Worm (Caenorhabditis elegans) whole organism, mixed stage, embryonic: ENCODE data around the gene cnc-6.

Experiments
- M03D4.4 ChIP-seq: sonication (generic microtip); optimal IDR thresholded peaks from 2 replicates; lab custom pipeline; 2017; ENCODE audit warnings: mild to moderate bottlenecking, missing genetic modification characterization, missing compliant biosample characterization
- bed-3 ChIP-seq: fragments of 200-800 bp; sonication (Bioruptor generic); optimal IDR thresholded peaks from 3 replicates; lab custom pipeline; 2018; ENCODE audit warnings: mild to moderate bottlenecking, missing genetic modification characterization, moderate library complexity, missing compliant biosample characterization
- blmp-1 ChIP-seq: fragments of 150-350 bp; optimal IDR thresholded peaks from 2 replicates; lab custom pipeline; 2014; ENCODE audit warnings: missing biosample characterization, missing genetic modification characterization
- ceh-39 ChIP-seq: fragments of 150-350 bp; optimal IDR thresholded peaks from 2 replicates; lab custom pipeline; 2014; ENCODE audit warnings: missing biosample characterization, missing genetic modification characterization
- ces-1 ChIP-seq: fragments of 150-350 bp; optimal IDR thresholded peaks from 2 replicates; lab custom pipeline; 2014; ENCODE audit warnings: missing biosample characterization, missing genetic modification reagents, missing genetic modification characterization
- cnd-1 ChIP-seq: fragments of 200-800 bp; sonication (Bioruptor generic); optimal IDR thresholded peaks from 2 replicates; lab custom pipeline; 2018; ENCODE audit warnings: mild to moderate bottlenecking, missing genetic modification characterization, missing compliant biosample characterization
- drap-1 ChIP-seq: fragments of 200-800 bp; sonication (Bioruptor generic); optimal IDR thresholded peaks from 3 replicates; lab custom pipeline; 2018; ENCODE audit warnings: mild to moderate bottlenecking, missing genetic modification characterization, missing compliant biosample characterization
- elt-1 ChIP-seq: sonication (generic microtip); optimal IDR thresholded peaks from 2 replicates; lab custom pipeline; 2017; ENCODE audit warnings: missing genetic modification characterization, mild to moderate bottlenecking, missing compliant biosample characterization, antibody characterized with exemption, moderate library complexity, borderline replicate concordance; ENCODE audit not compliant: insufficient read depth
- elt-3 ChIP-seq: fragments of 150-350 bp; optimal IDR thresholded peaks from 2 replicates; lab custom pipeline; 2014; ENCODE audit warnings: missing biosample characterization, missing genetic modification characterization
- ham-2 ChIP-seq: fragments of 200-800 bp; sonication (Bioruptor generic); optimal IDR thresholded peaks from 2 replicates; lab custom pipeline; 2018; ENCODE audit warnings: mild to moderate bottlenecking, missing genetic modification characterization, missing compliant biosample characterization
- hlh-1 ChIP-seq: fragments of 150-350 bp; optimal IDR thresholded peaks from 2 replicates; lab custom pipeline; 2014; ENCODE audit warnings: missing biosample characterization, missing genetic modification reagents, missing genetic modification characterization
- lin-13 ChIP-seq: fragments of 150-350 bp; optimal IDR thresholded peaks from 2 replicates; lab custom pipeline; 2014; ENCODE audit warnings: missing biosample characterization, missing genetic modification characterization
- lin-32 ChIP-seq: fragments of 200-800 bp; sonication (Bioruptor generic); optimal IDR thresholded peaks from 2 replicates; lab custom pipeline; 2018; ENCODE audit warnings: mild to moderate bottlenecking, missing genetic modification characterization, missing compliant biosample characterization
- lsy-2 ChIP-seq: fragments of 150-350 bp; optimal IDR thresholded peaks from 2 replicates; lab custom pipeline; 2014; ENCODE audit warnings: missing biosample characterization, missing genetic modification characterization
- mab-5 ChIP-seq: fragments of 150-350 bp; optimal IDR thresholded peaks from 2 replicates; lab custom pipeline; 2014; ENCODE audit warnings: missing biosample characterization, missing genetic modification characterization
- mep-1 ChIP-seq: fragments of 150-350 bp; optimal IDR thresholded peaks from 2 replicates; lab custom pipeline; 2017; ENCODE audit warnings: missing biosample characterization, missing genetic modification reagents, missing genetic modification characterization, inconsistent platforms
- mls-2 ChIP-seq: sonication (generic microtip); optimal IDR thresholded peaks from 2 replicates; lab custom pipeline; 2016; ENCODE audit warnings: mild to moderate bottlenecking, missing genetic modification characterization, moderate library complexity, missing compliant biosample characterization
- nhr-12 ChIP-seq: fragments of 150-350 bp; optimal IDR thresholded peaks from 2 replicates; lab custom pipeline; 2014; ENCODE audit warnings: missing biosample characterization, missing genetic modification characterization
- nhr-2 ChIP-seq: fragments of 150-350 bp; optimal IDR thresholded peaks from 2 replicates; lab custom pipeline; 2014; ENCODE audit warnings: missing biosample characterization, missing genetic modification characterization
- nhr-237 ChIP-seq: fragments of 150-350 bp; optimal IDR thresholded peaks from 2 replicates; lab custom pipeline; 2014; ENCODE audit warnings: missing biosample characterization, missing genetic modification characterization
- nhr-28 ChIP-seq: fragments of 150-350 bp; optimal IDR thresholded peaks from 2 replicates; lab custom pipeline; 2014; ENCODE audit warnings: missing biosample characterization, missing genetic modification characterization
- nhr-76 ChIP-seq: sonication (generic microtip); optimal IDR thresholded peaks from 2 replicates; lab custom pipeline; 2017; ENCODE audit warnings: missing biosample characterization, missing genetic modification characterization
- pha-4 ChIP-seq: fragments of 150-350 bp; optimal IDR thresholded peaks from 2 replicates; lab custom pipeline; 2018; ENCODE audit warnings: missing biosample characterization, missing genetic modification reagents, missing genetic modification characterization
- sem-2 ChIP-seq: fragments of 200-800 bp; sonication (Bioruptor generic); optimal IDR thresholded peaks from 2 replicates; lab custom pipeline; 2018; ENCODE audit warnings: mild to moderate bottlenecking, missing genetic modification characterization, missing compliant biosample characterization
- snpc-4 ChIP-seq: fragments of 150-350 bp; optimal IDR thresholded peaks from 2 replicates; lab custom pipeline; 2014; ENCODE audit warnings: missing biosample characterization, missing genetic modification characterization
- sptf-1 ChIP-seq: sonication (generic microtip); optimal IDR thresholded peaks from 2 replicates; lab custom pipeline; 2017; ENCODE audit warnings: mild to moderate bottlenecking, missing genetic modification characterization, moderate library complexity, missing compliant biosample characterization
- tbx-8 ChIP-seq: fragments of 200-800 bp; sonication (Bioruptor generic); optimal IDR thresholded peaks from 2 replicates; lab custom pipeline; 2018; ENCODE audit warnings: mild to moderate bottlenecking, missing genetic modification characterization, moderate library complexity, missing compliant biosample characterization
- unc-120 ChIP-seq: sonication (generic microtip); optimal IDR thresholded peaks from 2 replicates; lab custom pipeline; 2017; ENCODE audit warnings: missing genetic modification characterization, missing compliant biosample characterization; ENCODE audit not compliant: poor library complexity, severe bottlenecking
- unc-39 ChIP-seq: fragments of 150-350 bp; optimal IDR thresholded peaks from 2 replicates; lab custom pipeline; 2014; ENCODE audit warnings: missing biosample characterization, missing genetic modification characterization
- zip-8 ChIP-seq: fragments of 150-350 bp; optimal IDR thresholded peaks from 2 replicates; lab custom pipeline; 2014; ENCODE audit warnings: missing biosample characterization, missing genetic modification characterization
- ztf-11 ChIP-seq: fragments of 150-350 bp; optimal IDR thresholded peaks from 2 replicates; lab custom pipeline; 2014; ENCODE audit warnings: missing biosample characterization, missing genetic modification characterization

Gene cnc-6

ce11 chrIII:1763222-1763621, at the start of gene cnc-6:
TSS of gene cnc-6 (plus strand) at chrIII:1763522.
- TF ChIP-seq sem-2: no peak
- TF ChIP-seq tbx-8: no peak
- no peak for TF ChIP-seq ces-1 (GFP tag; lab: Kevin White, UChicago)
- no peak for TF ChIP-seq mep-1 (tag; lab: Kevin White, UChicago)
- no peak for TF ChIP-seq cnd-1
- no peak for TF ChIP-seq nhr-12 (tag; lab: Kevin White, UChicago)
- TF ChIP-seq elt-3: no peak
- no peak for TF ChIP-seq ceh-39 (tag; lab: Kevin White, UChicago)
- TF ChIP-seq M03D4.4 (tag; lab: Kevin White, UChicago): no peak
- TF ChIP-seq nhr-237 (tag; lab: Kevin White, UChicago): no peak
- no peak for TF ChIP-seq hlh-1 (tag; lab: Kevin White, UChicago)
- TF ChIP-seq unc-120 (tag; lab: Kevin White, UChicago): no peak
- no peak for TF ChIP-seq lin-13 (tag; lab: Kevin White, UChicago)
- no peak for TF ChIP-seq mls-2 (tag; lab: Kevin White, UChicago)
- no peak for TF ChIP-seq lin-32
- no peak for TF ChIP-seq nhr-28
- TF ChIP-seq mab-5 (tag; lab: Kevin White, UChicago): no peak

- TF ChIP-seq lsy-2 (tag; lab: Kevin White, UChicago): no peak
- TF ChIP-seq hlh-1 (tag; lab: Kevin White, UChicago): no peak
- TF ChIP-seq sptf-1: no peak
- TF ChIP-seq snpc-4 (tag; lab: Kevin White, UChicago): no peak
- TF ChIP-seq lin-13 (tag; lab: Kevin White, UChicago): no peak
- no peak for TF ChIP-seq blmp-1 (tag; lab: Kevin White, UChicago)
- TF ChIP-seq bed-3 (GFP tag; lab: Kevin White, UChicago): no peak
- no peak for TF ChIP-seq ztf-11
- no peak for TF ChIP-seq drap-1 (GFP tag; lab: Kevin White, UChicago)
- no peak for TF ChIP-seq zip-8 (tag; lab: Kevin White, UChicago)
- no peak for TF ChIP-seq nhr-12 (tag; lab: Kevin White, UChicago)
- TF ChIP-seq mep-1 (tag; lab: Kevin White, UChicago): no peak
- TF ChIP-seq elt-1: no peak
- TF ChIP-seq pha-4 (tag; lab: Kevin White, UChicago): no peak
- TF ChIP-seq ceh-39 (tag; lab: Kevin White, UChicago): no peak
- TF ChIP-seq sem-2: no peak
- TF ChIP-seq nhr-2: no peak
These were observed 49.2 kb upstream of the cnc-6 start for ce11 chrIII:1713991-1714611.

- TF ChIP-seq unc-39 (tag; lab: Kevin White, UChicago): no peak
- TF ChIP-seq mab-5 (tag; lab: Kevin White, UChicago): no peak
- TF ChIP-seq unc-120 (tag; lab: Kevin White, UChicago): no peak
- no peak for TF ChIP-seq nhr-12 (tag; lab: Kevin White, UChicago)
- TF ChIP-seq nhr-237 (tag; lab: Kevin White, UChicago): no peak
- TF ChIP-seq lin-13 (tag; lab: Kevin White, UChicago): no peak
- no peak for TF ChIP-seq pha-4 (tag; lab: Kevin White, UChicago)
- TF ChIP-seq drap-1 (GFP tag; lab: Kevin White, UChicago): no peak
- no peak for TF ChIP-seq nhr-28
- no peak for TF ChIP-seq ztf-11
- no peak for TF ChIP-seq mep-1 (tag; lab: Kevin White, UChicago)
- TF ChIP-seq nhr-76 (tag; lab: Kevin White, UChicago): no peak
- TF ChIP-seq bed-3 (GFP tag; lab: Kevin White, UChicago): no peak
These were observed 45.5 kb upstream of the cnc-6 start for ce11 chrIII:1717772-1718171.

- TF ChIP-seq ham-2 (GFP tag; lab: Kevin White, UChicago) (peak; percentile 63), sptf-1 (no peak)
These were observed 44.5 kb upstream of the cnc-6 start for ce11 chrIII:1718800-1719199.

ce11 chrIII:1731850-1732249, 31.5 kb upstream of the cnc-6 start:
- TF ChIP-seq cnd-1 (no peak), ces-1 (GFP tag; lab: Kevin White, UChicago) (peak; percentile 46)
- TF ChIP-seq, all 35 proteins: peak for 1
